Fruit fly (Drosophila melanogaster) whole organism, prepupa: Measurements from ENCODE around the gene CG1161.

ENCODE experiments used
- Blimp-1 ChIP-seq: fragments of 200-800 bp; sonication (Bioruptor generic); optimal IDR thresholded peaks from 3 replicates; lab custom pipeline; 2017; ENCODE audit warnings: missing biosample characterization, missing genetic modification characterization, mild to moderate bottlenecking, moderate library complexity, missing genetic modification reagents
- CG10631 ChIP-seq: fragments of 200-800 bp; sonication (Bioruptor generic); optimal IDR thresholded peaks from 2 replicates; lab custom pipeline; 2016; ENCODE audit warnings: missing biosample characterization, missing genetic modification characterization
- CG10669 ChIP-seq: fragments of 200-800 bp; sonication (Bioruptor generic); optimal IDR thresholded peaks from 3 replicates; lab custom pipeline; 2018; ENCODE audit warnings: missing biosample characterization, mild to moderate bottlenecking, missing genetic modification characterization, moderate library complexity
- CG11762 ChIP-seq: fragments of 200-800 bp; sonication (Bioruptor generic); optimal IDR thresholded peaks from 3 replicates; lab custom pipeline; 2016; ENCODE audit warnings: missing biosample characterization, missing genetic modification characterization; ENCODE audit not compliant: insufficient read depth
- CG15336 ChIP-seq: fragments of 200-800 bp; sonication (Bioruptor generic); IDR thresholded peaks from 2 replicates; pipeline ENCODE4 v1.3.6; 2022; ENCODE audit warnings: missing biosample characterization, missing genetic modification characterization
- CG1621 ChIP-seq: fragments of 200-800 bp; sonication (Bioruptor generic); optimal IDR thresholded peaks from 3 replicates; lab custom pipeline; 2018; ENCODE audit warnings: missing biosample characterization, mild to moderate bottlenecking, missing genetic modification characterization
- CG16779 ChIP-seq: fragments of 200-800 bp; sonication (Bioruptor generic); optimal IDR thresholded peaks from 3 replicates; lab custom pipeline; 2017; ENCODE audit warnings: missing biosample characterization, mild to moderate bottlenecking, missing genetic modification characterization
- CG3032 ChIP-seq: fragments of 200-800 bp; optimal IDR thresholded peaks from 2 replicates; lab custom pipeline; 2019; ENCODE audit warnings: missing biosample characterization, mild to moderate bottlenecking, missing genetic modification characterization, moderate library complexity
- CG31627 ChIP-seq: fragments of 200-800 bp; sonication (Bioruptor generic); optimal IDR thresholded peaks from 3 replicates; lab custom pipeline; 2016; ENCODE audit warnings: missing biosample characterization, missing genetic modification characterization
- CG32006 ChIP-seq: fragments of 200-800 bp; sonication (Bioruptor generic); optimal IDR thresholded peaks from 3 replicates; lab custom pipeline; 2017; ENCODE audit warnings: missing biosample characterization, mild to moderate bottlenecking, missing genetic modification characterization
- CG34406 ChIP-seq: fragments of 200-800 bp; sonication (Bioruptor generic); optimal IDR thresholded peaks from 3 replicates; lab custom pipeline; 2016; ENCODE audit warnings: missing biosample characterization, missing genetic modification characterization
- CG3919 ChIP-seq: fragments of 200-800 bp; sonication (Bioruptor generic); optimal IDR thresholded peaks from 3 replicates; lab custom pipeline; 2016; ENCODE audit warnings: missing biosample characterization, missing genetic modification characterization
- CG4318 ChIP-seq: fragments of 200-800 bp; sonication (Bioruptor generic); optimal IDR thresholded peaks from 3 replicates; lab custom pipeline; 2017; ENCODE audit warnings: missing biosample characterization, mild to moderate bottlenecking, missing genetic modification characterization
- CG6163 ChIP-seq: fragments of 200-800 bp; sonication (Bioruptor generic); IDR thresholded peaks from 3 replicates; pipeline ENCODE4 v1.3.6; 2022; ENCODE audit warnings: missing biosample characterization, missing genetic modification characterization
- CG6276 ChIP-seq: fragments of 200-800 bp; sonication (Bioruptor generic); optimal IDR thresholded peaks from 2 replicates; lab custom pipeline; 2017; ENCODE audit warnings: missing biosample characterization, mild to moderate bottlenecking, missing genetic modification characterization
- CG6792 ChIP-seq: fragments of 200-800 bp; sonication (Bioruptor generic); optimal IDR thresholded peaks from 3 replicates; lab custom pipeline; 2016; ENCODE audit warnings: missing biosample characterization, missing genetic modification characterization
- CG6808 ChIP-seq: fragments of 200-800 bp; sonication (Bioruptor generic); optimal IDR thresholded peaks from 3 replicates; lab custom pipeline; 2017; ENCODE audit warnings: missing biosample characterization, missing genetic modification characterization, mild to moderate bottlenecking, moderate library complexity, missing genetic modification reagents
- CG6854 ChIP-seq: fragments of 200-800 bp; sonication (Bioruptor generic); optimal IDR thresholded peaks from 2 replicates; lab custom pipeline; 2017; ENCODE audit warnings: missing biosample characterization, mild to moderate bottlenecking, missing genetic modification characterization
- CG7368 ChIP-seq: fragments of 200-800 bp; sonication (Bioruptor generic); optimal IDR thresholded peaks from 3 replicates; lab custom pipeline; 2016; ENCODE audit warnings: missing biosample characterization, missing genetic modification characterization
- CG8119 ChIP-seq: fragments of 200-800 bp; sonication (Bioruptor generic); IDR thresholded peaks from 3 replicates; pipeline ENCODE4 v1.3.6; 2022; ENCODE audit warnings: missing biosample characterization, missing genetic modification characterization
- CG8632 ChIP-seq: fragments of 200-800 bp; sonication (Bioruptor generic); optimal IDR thresholded peaks from 3 replicates; lab custom pipeline; 2016; ENCODE audit warnings: missing biosample characterization, missing genetic modification characterization
- CG9139 ChIP-seq: fragments of 200-800 bp; sonication (Bioruptor generic); optimal IDR thresholded peaks from 3 replicates; lab custom pipeline; 2017; ENCODE audit warnings: missing biosample characterization, mild to moderate bottlenecking, missing genetic modification characterization
- Eip78C ChIP-seq: fragments of 200-800 bp; sonication (Bioruptor generic); peaks from one replicate; lab custom pipeline; 2016; ENCODE audit warnings: missing biosample characterization, missing genetic modification characterization
- Eip93F ChIP-seq: fragments of 200-800 bp; sonication (Bioruptor generic); optimal IDR thresholded peaks from 2 replicates; lab custom pipeline; 2016; ENCODE audit warnings: missing biosample characterization, mild to moderate bottlenecking, missing genetic modification characterization
- Ets21C ChIP-seq: fragments of 200-800 bp; sonication (Bioruptor generic); optimal IDR thresholded peaks from 3 replicates; lab custom pipeline; 2016; ENCODE audit warnings: missing biosample characterization, missing genetic modification characterization
- Ets96B ChIP-seq: fragments of 200-800 bp; optimal IDR thresholded peaks from 2 replicates; lab custom pipeline; 2019; ENCODE audit warnings: missing biosample characterization, mild to moderate bottlenecking, missing genetic modification characterization, moderate library complexity
- Gug ChIP-seq: fragments of 200-800 bp; sonication (Bioruptor generic); IDR thresholded peaks from 2 replicates; pipeline ENCODE4 v1.3.6; 2022; ENCODE audit warnings: missing biosample characterization, missing genetic modification characterization
- Hr38 ChIP-seq: sonication (Bioruptor generic); optimal IDR thresholded peaks from 2 replicates; lab custom pipeline; 2016; ENCODE audit warnings: missing biosample characterization, missing genetic modification characterization
- Hr39 ChIP-seq: fragments of 200-800 bp; sonication (Bioruptor generic); optimal IDR thresholded peaks from 2 replicates; lab custom pipeline; 2016; ENCODE audit warnings: missing biosample characterization, missing genetic modification characterization
- Lpt ChIP-seq: fragments of 200-800 bp; sonication (Bioruptor generic); optimal IDR thresholded peaks from 3 replicates; lab custom pipeline; 2016; ENCODE audit warnings: missing biosample characterization, missing genetic modification characterization
- Met ChIP-seq: fragments of 200-800 bp; sonication (Bioruptor generic); optimal IDR thresholded peaks from 3 replicates; lab custom pipeline; 2016; ENCODE audit warnings: missing biosample characterization, missing genetic modification characterization
- OdsH ChIP-seq: fragments of 200-800 bp; sonication (Bioruptor generic); optimal IDR thresholded peaks from 3 replicates; lab custom pipeline; 2016; ENCODE audit warnings: missing biosample characterization, missing genetic modification characterization
- Smox ChIP-seq: fragments of 200-800 bp; sonication (Bioruptor generic); optimal IDR thresholded peaks from 3 replicates; lab custom pipeline; 2016; ENCODE audit warnings: missing biosample characterization, missing genetic modification characterization
- Sox102F ChIP-seq: fragments of 200-800 bp; sonication (Bioruptor generic); optimal IDR thresholded peaks from 2 replicates; lab custom pipeline; 2016; ENCODE audit warnings: missing biosample characterization, mild to moderate bottlenecking, missing genetic modification characterization
- Sox14 ChIP-seq: fragments of 200-800 bp; sonication (Bioruptor generic); optimal IDR thresholded peaks from 3 replicates; lab custom pipeline; 2016; ENCODE audit warnings: missing biosample characterization, missing genetic modification characterization
- achi ChIP-seq: fragments of 200-800 bp; sonication (Bioruptor generic); optimal IDR thresholded peaks from 3 replicates; lab custom pipeline; 2016; ENCODE audit warnings: missing biosample characterization, missing genetic modification characterization
- acj6 ChIP-seq: fragments of 200-800 bp; sonication (Bioruptor generic); optimal IDR thresholded peaks from 3 replicates; lab custom pipeline; 2016; ENCODE audit warnings: missing biosample characterization, missing genetic modification characterization
- cyc ChIP-seq: fragments of 200-800 bp; sonication (Bioruptor generic); optimal IDR thresholded peaks from 3 replicates; lab custom pipeline; 2016; ENCODE audit warnings: missing biosample characterization, missing genetic modification characterization
- dac ChIP-seq: fragments of 200-800 bp; sonication (Bioruptor generic); optimal IDR thresholded peaks from 2 replicates; lab custom pipeline; 2017; ENCODE audit warnings: missing biosample characterization, mild to moderate bottlenecking, missing genetic modification characterization
- dsx ChIP-seq: fragments of 200-800 bp; optimal IDR thresholded peaks from 3 replicates; lab custom pipeline; 2019; ENCODE audit warnings: missing biosample characterization, mild to moderate bottlenecking, missing genetic modification characterization, moderate library complexity; ENCODE audit not compliant: poor library complexity, severe bottlenecking
- eg ChIP-seq: fragments of 200-800 bp; sonication (Bioruptor generic); IDR thresholded peaks from 3 replicates; pipeline ENCODE4 v1.3.6; 2022; ENCODE audit warnings: missing biosample characterization, missing genetic modification characterization
- esn ChIP-seq: fragments of 200-800 bp; sonication (Bioruptor generic); optimal IDR thresholded peaks from 2 replicates; lab custom pipeline; 2016; ENCODE audit warnings: missing biosample characterization, mild to moderate bottlenecking, missing genetic modification characterization, moderate library complexity
- fd59A ChIP-seq: fragments of 200-800 bp; sonication (Bioruptor generic); optimal IDR thresholded peaks from 2 replicates; lab custom pipeline; 2017; ENCODE audit warnings: missing biosample characterization, mild to moderate bottlenecking, missing genetic modification characterization, missing genetic modification reagents
- fd85E ChIP-seq: fragments of 200-800 bp; sonication (Bioruptor generic); optimal IDR thresholded peaks from 3 replicates; lab custom pipeline; 2016; ENCODE audit warnings: missing biosample characterization, missing genetic modification characterization
- fkh ChIP-seq: fragments of 200-800 bp; sonication (Bioruptor generic); optimal IDR thresholded peaks from 3 replicates; lab custom pipeline; 2017; ENCODE audit warnings: missing biosample characterization, mild to moderate bottlenecking, missing genetic modification characterization, moderate library complexity
- net ChIP-seq: fragments of 200-800 bp; sonication (Bioruptor generic); optimal IDR thresholded peaks from 3 replicates; lab custom pipeline; 2016; ENCODE audit warnings: missing biosample characterization, missing genetic modification characterization
- pdm3 ChIP-seq: fragments of 200-800 bp; sonication (Bioruptor generic); optimal IDR thresholded peaks from 3 replicates; lab custom pipeline; 2016; ENCODE audit warnings: missing biosample characterization, missing genetic modification characterization
- salr ChIP-seq, 2 experiments: fragments of 200-800 bp; sonication (Bioruptor generic); optimal IDR thresholded peaks; 3 replicates each; lab custom pipeline; 2016 to 2018; ENCODE audit warnings: missing biosample characterization in 2 of 2, missing genetic modification characterization in 2 of 2, mild to moderate bottlenecking in 1 of 2
- spab ChIP-seq: fragments of 200-800 bp; sonication (Bioruptor generic); optimal IDR thresholded peaks from 2 replicates; lab custom pipeline; 2017; ENCODE audit warnings: missing biosample characterization, mild to moderate bottlenecking, missing genetic modification characterization, missing genetic modification reagents
- svp ChIP-seq: fragments of 200-800 bp; sonication (Bioruptor generic); peaks from one replicate; lab custom pipeline; 2016; ENCODE audit warnings: missing biosample characterization, missing genetic modification characterization
- vri ChIP-seq: fragments of 200-800 bp; sonication (Bioruptor generic); optimal IDR thresholded peaks from 3 replicates; lab custom pipeline; 2016; ENCODE audit warnings: missing biosample characterization, mild to moderate bottlenecking, missing genetic modification characterization

Gene CG1161

DNA sequence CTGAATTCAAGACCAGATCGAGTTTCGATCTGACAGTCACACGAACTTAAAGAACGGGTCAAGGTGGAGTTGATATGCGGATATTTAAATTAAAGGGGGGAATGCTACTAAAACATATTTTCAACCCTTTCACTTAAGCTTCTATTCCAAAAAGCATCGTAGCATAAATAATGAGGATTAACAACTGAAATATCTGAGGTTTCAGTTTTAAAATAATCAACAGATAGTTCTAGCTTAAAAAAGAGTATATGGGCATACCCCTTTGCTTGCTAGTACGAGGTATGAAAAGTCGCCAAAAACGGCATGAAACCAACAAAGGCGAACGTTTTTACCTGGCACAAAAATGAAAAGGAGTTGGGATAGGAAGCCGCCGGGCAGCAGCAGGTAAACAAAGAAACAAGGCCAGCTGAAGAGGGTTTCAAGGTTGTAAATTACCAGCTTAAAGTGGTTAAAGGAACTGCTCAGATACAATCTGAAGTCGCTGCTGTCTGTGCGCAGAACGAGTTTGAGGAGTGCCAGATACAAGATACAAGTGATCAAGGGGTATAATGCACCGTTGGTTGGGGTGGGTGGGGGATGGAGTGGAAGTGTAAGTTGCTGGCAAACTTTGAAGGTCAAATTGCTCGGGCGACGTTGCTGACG is 23.0 kb upstream of the CG1161 start:
- TF ChIP-seq CG1621 (tag; lab: Kevin White, UChicago), result peak; percentile 21
- TF ChIP-seq achi (GFP tag; lab: Kevin White, UChicago), result peak; percentile 41
- no peak for TF ChIP-seq Lpt (GFP tag; lab: Kevin White, UChicago)
- TF ChIP-seq Ets96B, result peak; percentile 72
- TF ChIP-seq CG7368 (GFP tag; lab: Kevin White, UChicago), result peak; percentile 38
- no peak for TF ChIP-seq CG15336 (GFP tag; lab: Robert Waterston, UW)
- TF ChIP-seq fd85E (GFP tag; lab: Kevin White, UChicago), result no peak
- no peak for TF ChIP-seq CG6276
- TF ChIP-seq Hr39, result peak; percentile 39
- TF ChIP-seq Sox102F (GFP tag; lab: Kevin White, UChicago), result peak; percentile 50
- TF ChIP-seq Eip78C (GFP tag; lab: Kevin White, UChicago), result peak; percentile 91
- no peak for TF ChIP-seq dac
- no peak for TF ChIP-seq salr (GFP tag; optimal IDR thresholded peaks at IDR 0.05; lab: Kevin White, UChicago)
- peak; percentile 35 for TF ChIP-seq fd59A
- peak; percentile 52 for TF ChIP-seq acj6 (GFP tag; lab: Kevin White, UChicago)
- TF ChIP-seq CG6808 (GFP tag; lab: Kevin White, UChicago), result peak; percentile 50
- peak; percentile 29; the same call in 1 of the 3 replicates for TF ChIP-seq CG6163 (GFP tag; lab: Robert Waterston, UW)
- no peak for TF ChIP-seq eg (GFP tag; lab: Robert Waterston, UW)
- peak; percentile 49 for TF ChIP-seq pdm3 (GFP tag; lab: Kevin White, UChicago)
- peak; percentile 51 for TF ChIP-seq CG31627 (GFP tag; lab: Kevin White, UChicago)
- peak; percentile 63 for TF ChIP-seq CG10631 (GFP tag; lab: Kevin White, UChicago)
- peak; percentile 52 for TF ChIP-seq CG6792 (GFP tag; lab: Kevin White, UChicago)
- peak; percentile 76 for TF ChIP-seq svp
- TF ChIP-seq CG32006 (GFP tag; lab: Kevin White, UChicago), result no peak
- TF ChIP-seq CG16779, result no peak
- peak; percentile 83 for TF ChIP-seq CG6854
- TF ChIP-seq Gug (GFP tag; lab: Robert Waterston, UW), result no peak
- peak; percentile 46 for TF ChIP-seq cyc (GFP tag; lab: Kevin White, UChicago)
- TF ChIP-seq CG8119 (GFP tag; lab: Robert Waterston, UW), result no peak
- TF ChIP-seq esn (GFP tag; lab: Kevin White, UChicago), result peak; percentile 71
- TF ChIP-seq Ets21C (GFP tag; lab: Kevin White, UChicago), result no peak
- TF ChIP-seq CG3919 (GFP tag; lab: Kevin White, UChicago), result peak; percentile 53
- TF ChIP-seq OdsH (GFP tag; lab: Kevin White, UChicago), result peak; percentile 60
- TF ChIP-seq fkh (GFP tag; lab: Kevin White, UChicago), result no peak
- peak; percentile 82 for TF ChIP-seq Blimp-1
- no peak for TF ChIP-seq CG4318 (GFP tag; lab: Kevin White, UChicago)
- TF ChIP-seq dsx (GFP tag; lab: Kevin White, UChicago), result peak; percentile 68
- TF ChIP-seq Smox (GFP tag; lab: Kevin White, UChicago), result peak; percentile 59
- TF ChIP-seq CG34406 (GFP tag; lab: Kevin White, UChicago), result peak; percentile 43
- TF ChIP-seq CG10669 (GFP tag; lab: Kevin White, UChicago), result peak; percentile 70
- TF ChIP-seq CG8632 (GFP tag; lab: Kevin White, UChicago), result peak; percentile 24
- TF ChIP-seq CG9139 (GFP tag; lab: Kevin White, UChicago), result no peak
- no peak for TF ChIP-seq Hr38 (GFP tag; lab: Kevin White, UChicago)
- TF ChIP-seq vri (GFP tag; lab: Kevin White, UChicago), result peak; percentile 39
- peak; percentile 53 for TF ChIP-seq CG3032 (tag; lab: Kevin White, UChicago)
- TF ChIP-seq CG11762 (GFP tag; lab: Kevin White, UChicago), result no peak
- peak; percentile 49 for TF ChIP-seq Met (GFP tag; lab: Kevin White, UChicago)
- TF ChIP-seq Sox14, result peak; percentile 69
- peak; percentile 61 for TF ChIP-seq spab
- TF ChIP-seq net, result peak; percentile 21
- no peak for TF ChIP-seq Eip93F (GFP tag; lab: Kevin White, UChicago)
